Worm (Caenorhabditis elegans): ENCODE data around the gene dnj-14.

The dnj-14 gene

DNA sequence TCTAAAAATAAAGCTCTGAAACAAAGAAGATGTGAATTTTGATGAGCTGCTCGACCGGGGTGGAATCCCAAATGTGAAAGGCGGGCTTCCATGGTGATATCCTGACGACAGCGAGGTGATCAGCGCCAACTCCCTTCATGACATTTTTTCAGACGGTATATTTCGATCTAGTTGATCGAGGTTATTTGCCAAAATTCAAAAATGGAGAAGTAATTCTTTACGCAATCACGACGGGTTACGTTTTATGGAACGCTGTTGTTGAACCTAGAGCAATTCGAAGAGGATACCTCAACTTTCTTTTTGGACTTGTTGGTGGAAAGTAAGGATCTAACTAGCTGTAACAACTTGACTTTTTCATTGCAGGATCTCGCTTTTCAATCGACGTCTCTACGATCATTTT is 34.8 kb downstream of the dnj-14 start:
- TF ChIP-seq sea-1 (GFP tag; conservative IDR thresholded peaks at IDR 0.05): no peak
- TF ChIP-seq aly-1 (tag; optimal IDR thresholded peaks at IDR 0.05): no peak
- TF ChIP-seq hmbx-1 (tag; optimal IDR thresholded peaks at IDR 0.05): no peak
- no peak for TF ChIP-seq F13C5.2 (tag; optimal IDR thresholded peaks at IDR 0.05)
- no peak for TF ChIP-seq pes-1 (GFP tag; IDR thresholded peaks at IDR 0.05)
- TF ChIP-seq ets-7 (tag; optimal IDR thresholded peaks at IDR 0.05): no peak
- no peak for TF ChIP-seq hnd-1 (tag; optimal IDR thresholded peaks at IDR 0.05)
- TF ChIP-seq scrt-1 (GFP tag; IDR thresholded peaks at IDR 0.05): no peak
- TF ChIP-seq flt-1 (GFP tag; IDR thresholded peaks at IDR 0.05): no peak
- TF ChIP-seq tbx-37 (GFP tag; conservative IDR thresholded peaks at IDR 0.05): no peak
- TF ChIP-seq ama-1 (optimal IDR thresholded peaks at IDR 0.05): no peak
- TF ChIP-seq B0310.2 (tag; optimal IDR thresholded peaks at IDR 0.05): no peak
- no peak for TF ChIP-seq ceh-13 (GFP tag; optimal IDR thresholded peaks at IDR 0.05)
- TF ChIP-seq tra-4 (tag; optimal IDR thresholded peaks at IDR 0.05): no peak
- TF ChIP-seq hmg-4 (GFP tag; optimal IDR thresholded peaks at IDR 0.05): no peak
- no peak for TF ChIP-seq tbx-11 (GFP tag; IDR thresholded peaks at IDR 0.05)

DNA sequence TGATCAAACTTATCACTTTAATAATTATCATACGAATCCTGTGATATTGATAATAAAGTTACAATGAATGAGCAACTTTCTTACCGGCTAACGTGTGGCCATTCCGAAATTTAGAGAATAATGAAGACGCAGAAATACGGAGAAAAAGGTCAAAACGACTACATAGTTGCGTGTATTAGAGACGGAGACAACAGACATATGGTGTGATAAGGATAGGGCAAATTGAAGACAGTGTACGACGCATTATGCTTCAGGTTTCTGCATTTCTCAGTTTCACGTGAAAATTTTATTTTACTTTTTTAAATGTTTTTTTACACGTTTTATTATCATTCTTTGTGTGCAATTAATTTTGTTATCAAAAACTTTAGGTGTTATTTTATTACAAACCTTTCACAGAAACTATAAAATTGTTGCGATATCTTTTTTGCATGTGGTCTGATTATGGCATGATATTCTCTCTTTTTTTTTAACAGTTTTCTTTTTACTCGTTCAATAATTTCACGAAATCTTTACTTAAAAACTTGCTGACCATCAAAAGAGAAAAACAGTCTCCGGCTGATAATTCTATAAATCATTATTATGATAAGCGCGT is 38.3 kb downstream of the dnj-14 start, which contains the start of gene tmem-135:
Gene tmem-135, plus strand, starts transcription at position 542 of the 592 bp plus-strand sequence.
- TF ChIP-seq tra-4 (tag; optimal IDR thresholded peaks at IDR 0.05): no peak
- TF ChIP-seq tbx-11 (GFP tag; IDR thresholded peaks at IDR 0.05): no peak
- TF ChIP-seq scrt-1 (GFP tag; IDR thresholded peaks at IDR 0.05): no peak
- TF ChIP-seq ama-1 (optimal IDR thresholded peaks at IDR 0.05): no peak
- TF ChIP-seq flt-1 (GFP tag; IDR thresholded peaks at IDR 0.05): no peak
- TF ChIP-seq ceh-13 (GFP tag; optimal IDR thresholded peaks at IDR 0.05): no peak
- TF ChIP-seq aly-1 (tag; optimal IDR thresholded peaks at IDR 0.05): no peak
- TF ChIP-seq sea-1 (GFP tag; conservative IDR thresholded peaks at IDR 0.05): no peak
- TF ChIP-seq hmg-4 (GFP tag; optimal IDR thresholded peaks at IDR 0.05): no peak
- no peak for TF ChIP-seq hnd-1 (tag; optimal IDR thresholded peaks at IDR 0.05)
- no peak for TF ChIP-seq ets-7 (tag; optimal IDR thresholded peaks at IDR 0.05)
- no peak for TF ChIP-seq tbx-37 (GFP tag; conservative IDR thresholded peaks at IDR 0.05)

DNA sequence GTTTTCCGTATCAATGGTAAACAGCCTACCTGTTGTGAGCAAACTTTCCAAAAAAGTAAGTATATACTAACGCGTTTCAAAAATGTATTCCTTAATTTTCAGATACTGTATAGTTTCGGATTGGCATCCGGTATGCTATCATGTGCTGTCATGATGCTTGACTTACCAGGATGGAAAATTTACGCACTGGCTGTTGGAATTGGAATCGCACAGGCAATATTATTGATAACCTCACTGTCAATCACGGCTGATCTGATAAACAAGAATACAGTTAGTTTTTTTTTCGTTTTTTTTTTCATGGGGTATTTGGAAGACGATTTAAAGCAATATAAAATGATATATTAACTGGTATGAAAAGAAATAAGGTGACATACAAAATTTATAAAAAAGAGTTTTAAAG is 39.7 kb downstream of the dnj-14 start:
- no peak for TF ChIP-seq ceh-13 (GFP tag; optimal IDR thresholded peaks at IDR 0.05)
- TF ChIP-seq hmbx-1 (tag; optimal IDR thresholded peaks at IDR 0.05): no peak
- no peak for TF ChIP-seq flt-1 (GFP tag; IDR thresholded peaks at IDR 0.05)
- TF ChIP-seq pes-1 (GFP tag; IDR thresholded peaks at IDR 0.05): no peak
- no peak for TF ChIP-seq hmg-4 (GFP tag; optimal IDR thresholded peaks at IDR 0.05)

DNA sequence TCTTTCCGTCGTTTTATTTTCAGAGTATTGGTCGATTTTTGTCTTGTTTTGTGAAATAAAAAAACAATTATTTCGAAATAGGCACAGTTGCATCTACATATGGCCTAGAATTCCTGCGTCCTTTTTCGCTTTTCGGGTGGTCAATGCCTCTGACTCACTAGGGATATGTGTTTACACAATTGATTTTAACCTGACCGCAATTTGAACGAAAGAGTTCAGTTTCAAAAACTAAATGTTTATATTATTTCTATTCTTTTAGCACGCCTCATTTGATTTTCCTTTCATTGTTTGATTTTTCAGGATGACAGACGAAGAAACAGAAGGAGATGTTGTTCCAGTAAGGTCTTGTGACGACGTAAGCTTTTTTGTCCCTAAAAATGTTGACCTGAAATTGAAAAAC is 43.8 kb downstream of the dnj-14 start, which contains the start of gene mfsd-12:
Gene mfsd-12, plus strand, starts transcription at position 301 of the 400 bp plus-strand sequence.
- no peak for TF ChIP-seq B0310.2 (tag; optimal IDR thresholded peaks at IDR 0.05)
- TF ChIP-seq aly-1 (tag; optimal IDR thresholded peaks at IDR 0.05): no peak
- TF ChIP-seq flt-1 (GFP tag; IDR thresholded peaks at IDR 0.05): no peak
- TF ChIP-seq tbx-11 (GFP tag; IDR thresholded peaks at IDR 0.05): no peak
- no peak for TF ChIP-seq ceh-13 (GFP tag; optimal IDR thresholded peaks at IDR 0.05)
- TF ChIP-seq hnd-1 (tag; optimal IDR thresholded peaks at IDR 0.05): no peak
- TF ChIP-seq tbx-37 (GFP tag; conservative IDR thresholded peaks at IDR 0.05): no peak
- TF ChIP-seq scrt-1 (GFP tag; IDR thresholded peaks at IDR 0.05): no peak
- TF ChIP-seq ets-7 (tag; optimal IDR thresholded peaks at IDR 0.05): no peak
- TF ChIP-seq F13C5.2 (tag; optimal IDR thresholded peaks at IDR 0.05): no peak
- no peak for TF ChIP-seq hmbx-1 (tag; optimal IDR thresholded peaks at IDR 0.05)
- no peak for TF ChIP-seq pes-1 (GFP tag; IDR thresholded peaks at IDR 0.05)
- TF ChIP-seq tra-4 (tag; optimal IDR thresholded peaks at IDR 0.05): no peak
- no peak for TF ChIP-seq ceh-36 (tag; optimal IDR thresholded peaks at IDR 0.05)
- TF ChIP-seq hmg-4 (GFP tag; optimal IDR thresholded peaks at IDR 0.05): no peak
- TF ChIP-seq ama-1 (optimal IDR thresholded peaks at IDR 0.05): no peak

DNA sequence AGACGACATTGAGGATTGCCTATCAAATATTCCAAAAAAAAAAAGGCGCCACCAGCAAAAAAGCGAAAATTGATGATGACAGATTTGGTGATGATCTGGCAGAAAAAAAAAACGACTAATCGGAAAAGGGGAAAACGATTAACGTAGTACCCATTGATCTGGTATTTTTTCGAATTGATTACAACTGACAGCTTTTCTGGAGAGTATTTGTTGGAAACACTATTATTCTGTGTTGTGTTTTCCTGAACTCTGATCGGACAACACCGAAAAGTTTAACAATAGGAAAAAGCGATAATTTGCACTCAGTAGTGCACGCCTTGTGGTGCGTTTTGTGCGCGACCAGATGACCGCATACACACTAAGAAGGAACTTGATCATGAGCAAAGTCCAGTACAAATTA is 46.9 kb downstream of the dnj-14 start:
- TF ChIP-seq tbx-11 (GFP tag; IDR thresholded peaks at IDR 0.05): no peak
- no peak for TF ChIP-seq F13C5.2 (tag; optimal IDR thresholded peaks at IDR 0.05)
- no peak for TF ChIP-seq scrt-1 (GFP tag; IDR thresholded peaks at IDR 0.05)
- TF ChIP-seq B0310.2 (tag; optimal IDR thresholded peaks at IDR 0.05): no peak
- no peak for TF ChIP-seq ceh-36 (tag; optimal IDR thresholded peaks at IDR 0.05)
- TF ChIP-seq hmg-4 (GFP tag; optimal IDR thresholded peaks at IDR 0.05): no peak
- TF ChIP-seq ceh-13 (GFP tag; optimal IDR thresholded peaks at IDR 0.05): no peak
- no peak for TF ChIP-seq tra-4 (tag; optimal IDR thresholded peaks at IDR 0.05)
- no peak for TF ChIP-seq pes-1 (GFP tag; IDR thresholded peaks at IDR 0.05)

DNA sequence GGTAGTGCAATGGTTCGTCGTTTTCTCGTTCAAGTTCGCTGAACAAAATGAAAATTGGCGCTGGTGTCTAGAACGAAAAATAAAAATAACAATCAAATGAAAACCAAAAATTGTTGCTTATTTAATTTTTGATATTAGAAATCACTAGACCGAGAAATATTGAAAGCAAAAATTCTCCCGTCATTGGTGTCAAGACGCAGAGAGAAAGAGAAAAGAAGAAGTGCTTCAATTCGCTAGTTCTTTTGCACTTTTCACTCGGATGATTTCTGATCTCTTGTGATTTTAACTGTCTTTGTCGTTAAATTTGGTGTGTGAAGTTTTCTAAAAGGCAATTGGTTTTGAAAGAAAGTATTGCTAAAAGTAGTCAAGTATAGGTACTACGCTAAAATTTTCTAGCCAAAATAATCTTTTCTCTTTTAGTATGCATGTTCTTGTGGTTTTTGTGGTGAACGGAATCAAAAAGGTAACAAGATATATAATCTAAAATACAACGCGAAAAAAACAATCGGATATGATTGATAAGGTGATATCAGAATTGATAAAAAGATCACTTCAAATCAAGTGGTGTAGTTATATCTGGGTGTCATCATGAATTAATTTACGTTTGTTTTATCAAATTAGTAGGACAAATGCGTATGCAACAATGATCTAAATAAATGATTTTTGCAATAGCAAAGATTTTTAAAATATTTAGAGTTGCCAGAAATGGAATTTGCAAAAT is 48.4 kb downstream of the dnj-14 start:
- TF ChIP-seq ceh-36 (tag; optimal IDR thresholded peaks at IDR 0.05): no peak
- no peak for TF ChIP-seq tra-4 (tag; optimal IDR thresholded peaks at IDR 0.05)
- no peak for TF ChIP-seq hnd-1 (tag; optimal IDR thresholded peaks at IDR 0.05)
- no peak for TF ChIP-seq flt-1 (GFP tag; IDR thresholded peaks at IDR 0.05)
- no peak for TF ChIP-seq tbx-37 (GFP tag; conservative IDR thresholded peaks at IDR 0.05)
- TF ChIP-seq tbx-11 (GFP tag; IDR thresholded peaks at IDR 0.05): no peak
- TF ChIP-seq ets-7 (tag; optimal IDR thresholded peaks at IDR 0.05): no peak
- TF ChIP-seq scrt-1 (GFP tag; IDR thresholded peaks at IDR 0.05): no peak
- TF ChIP-seq sea-1 (GFP tag; conservative IDR thresholded peaks at IDR 0.05): no peak
- TF ChIP-seq hmg-4 (GFP tag; optimal IDR thresholded peaks at IDR 0.05): no peak
- TF ChIP-seq pes-1 (GFP tag; IDR thresholded peaks at IDR 0.05): no peak
- no peak for TF ChIP-seq hmbx-1 (tag; optimal IDR thresholded peaks at IDR 0.05)
- TF ChIP-seq B0310.2 (tag; optimal IDR thresholded peaks at IDR 0.05): no peak
- TF ChIP-seq ceh-13 (GFP tag; optimal IDR thresholded peaks at IDR 0.05): no peak
- no peak for TF ChIP-seq F13C5.2 (tag; optimal IDR thresholded peaks at IDR 0.05)
- TF ChIP-seq ama-1 (optimal IDR thresholded peaks at IDR 0.05): no peak
- TF ChIP-seq aly-1 (tag; optimal IDR thresholded peaks at IDR 0.05): no peak

ce11 chrX:4662293-4662825 is 49.2 kb downstream of the dnj-14 start:
- TF ChIP-seq pes-1 (GFP tag; IDR thresholded peaks at IDR 0.05): no peak
